Worm (Caenorhabditis elegans) whole organism, L2 larva: ENCODE data around the gene Y43B11AR.1.
A peak's percentile ranks its signal among the peaks of the same experiment; 100 is the strongest.

ENCODE experiments used
- C34F6.9 ChIP-seq: fragments of 150-350 bp; optimal IDR thresholded peaks from 2 replicates; lab custom pipeline; 2014; ENCODE audit warnings: missing biosample characterization, missing genetic modification characterization
- aly-2 ChIP-seq: fragments of 150-350 bp; optimal IDR thresholded peaks from 2 replicates; lab custom pipeline; 2014; ENCODE audit warnings: missing biosample characterization, missing genetic modification characterization
- ztf-11 ChIP-seq: sonication (generic microtip); optimal IDR thresholded peaks from 2 replicates; lab custom pipeline; 2017; ENCODE audit warnings: missing biosample characterization, missing genetic modification characterization

DNA sequence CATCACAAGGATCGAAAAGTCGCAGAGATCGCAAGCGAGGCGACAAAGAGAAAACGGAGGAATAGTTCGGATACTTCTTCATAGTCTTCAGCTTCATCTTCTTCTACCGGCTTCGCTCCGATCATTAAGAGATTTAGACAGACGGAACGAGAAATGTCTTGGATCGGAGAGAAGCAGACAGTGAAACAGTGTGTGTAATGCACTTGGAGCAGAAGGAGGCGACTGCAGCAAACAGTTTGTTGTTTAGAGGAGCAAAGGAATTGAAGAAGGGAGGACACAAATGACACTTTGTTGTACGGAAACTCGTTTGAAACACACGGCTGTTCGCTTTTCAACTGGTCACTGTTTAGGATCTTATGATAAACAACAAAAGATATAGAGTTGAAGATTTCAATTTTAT, 18.1 kb downstream of the Y43B11AR.1 start:
- TF ChIP-seq aly-2 (tag; lab: Kevin White, UChicago), result no peak
- TF ChIP-seq ztf-11, result no peak
- peak; percentile 40 for TF ChIP-seq C34F6.9 (tag; lab: Kevin White, UChicago)
